Worm (Caenorhabditis elegans): ENCODE measurements around the gene EEED8.2.

ce11 chrII:5370641-5371040 lies 45.9 kb upstream of the EEED8.2 start, which contains the start of gene F09E5.12:
- TF ChIP-seq flt-1 (GFP tag; IDR thresholded peaks at IDR 0.05) = no peak
- TF ChIP-seq ama-1 (optimal IDR thresholded peaks at IDR 0.05) = no peak
- no peak for TF ChIP-seq ceh-36 (tag; optimal IDR thresholded peaks at IDR 0.05)
- TF ChIP-seq sea-1 (GFP tag; conservative IDR thresholded peaks at IDR 0.05) = no peak
- TF ChIP-seq hmg-4 (GFP tag; optimal IDR thresholded peaks at IDR 0.05) = no peak
- TF ChIP-seq F13C5.2 (tag; optimal IDR thresholded peaks at IDR 0.05) = no peak
- no peak for TF ChIP-seq pes-1 (GFP tag; IDR thresholded peaks at IDR 0.05)
- TF ChIP-seq scrt-1 (GFP tag; IDR thresholded peaks at IDR 0.05) = no peak
- no peak for TF ChIP-seq ceh-13 (GFP tag; optimal IDR thresholded peaks at IDR 0.05)
- no peak for TF ChIP-seq B0310.2 (tag; optimal IDR thresholded peaks at IDR 0.05)
